Worm (Caenorhabditis elegans) whole organism, young adult: ENCODE data around the gene sft-1.

Experiments used
- B0261.1 ChIP-seq: sonication (generic microtip); optimal IDR thresholded peaks from 2 replicates; lab custom pipeline; 2016; ENCODE audit warnings: mild to moderate bottlenecking, missing genetic modification characterization, moderate library complexity, missing compliant biosample characterization
- ceh-58 ChIP-seq: fragments of 200-800 bp; sonication (Bioruptor generic); IDR thresholded peaks from 2 replicates; pipeline ENCODE4 v1.3.6; 2022; ENCODE audit warnings: missing genetic modification characterization, missing compliant biosample characterization
- efl-1 ChIP-seq: fragments of 150-350 bp; optimal IDR thresholded peaks from 2 replicates; lab custom pipeline; 2014; ENCODE audit warnings: missing biosample characterization, missing genetic modification reagents, missing genetic modification characterization
- lin-54 ChIP-seq: fragments of 200-800 bp; sonication (Bioruptor generic); optimal IDR thresholded peaks from 2 replicates; lab custom pipeline; 2018; ENCODE audit warnings: mild to moderate bottlenecking, missing genetic modification characterization, missing compliant biosample characterization
- lsy-27 ChIP-seq: sonication (generic microtip); optimal IDR thresholded peaks from 2 replicates; lab custom pipeline; 2017; ENCODE audit warnings: missing genetic modification characterization, mild to moderate bottlenecking, missing compliant biosample characterization, antibody characterized with exemption, missing genotype, borderline replicate concordance; ENCODE audit not compliant: insufficient read depth
- madf-3 ChIP-seq: fragments of 200-800 bp; sonication (Bioruptor generic); IDR thresholded peaks from 2 replicates; pipeline ENCODE4 v1.3.6; 2022; ENCODE audit warnings: missing genetic modification reagents, missing genetic modification characterization, missing compliant biosample characterization
- nfyb-1 ChIP-seq: fragments of 200-800 bp; sonication (Bioruptor generic); IDR thresholded peaks from 2 replicates; pipeline ENCODE4 v1.3.6; 2022; ENCODE audit warnings: missing genetic modification reagents, missing genetic modification characterization, missing compliant biosample characterization
- snpc-1.3 ChIP-seq: sonication (generic microtip); optimal IDR thresholded peaks from 2 replicates; lab custom pipeline; 2017; ENCODE audit warnings: missing genetic modification characterization, mild to moderate bottlenecking, missing compliant biosample characterization, antibody characterized with exemption, moderate library complexity, missing genotype, missing genetic modification reagents; ENCODE audit not compliant: insufficient read depth
- unc-62 ChIP-seq: fragments of 150-350 bp; optimal IDR thresholded peaks from 2 replicates; lab custom pipeline; 2014; ENCODE audit warnings: missing biosample characterization, missing genetic modification reagents, missing genetic modification characterization
- ztf-28 ChIP-seq: fragments of 200-800 bp; sonication (Bioruptor generic); IDR thresholded peaks from 2 replicates; pipeline ENCODE4 v1.3.6; 2022; ENCODE audit warnings: missing genetic modification reagents, missing genetic modification characterization, missing compliant biosample characterization

DNA sequence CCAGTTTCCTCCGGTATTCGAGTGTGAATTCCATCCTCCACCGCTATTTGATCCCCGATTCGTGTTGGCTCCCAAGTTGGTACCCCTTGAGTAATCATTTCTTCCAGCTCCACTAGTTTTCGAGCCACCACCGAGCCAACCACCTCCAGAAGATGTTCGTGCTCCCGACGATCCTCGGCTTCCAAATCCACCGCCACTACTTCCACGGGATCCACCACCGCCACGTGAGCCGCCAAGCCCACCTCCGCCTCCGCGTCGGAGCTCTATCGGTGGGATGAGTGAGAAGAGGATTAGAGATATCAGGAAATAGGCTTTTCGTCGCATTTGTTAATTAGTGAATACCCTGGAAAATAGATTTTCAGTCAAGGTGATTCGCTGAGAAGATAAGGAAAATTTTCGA, 22.5 kb upstream of the sft-1 start, which contains the start of gene H06I04.6:
- TF ChIP-seq efl-1 (GFP tag; lab: Kevin White, UChicago) (no peak), madf-3 (no peak), lsy-27 (tag; lab: Kevin White, UChicago) (no peak), lin-54 (GFP tag; lab: Kevin White, UChicago) (no peak), ceh-58 (GFP tag; lab: Robert Waterston, UW) (no peak), ztf-28 (GFP tag; lab: Robert Waterston, UW) (no peak), snpc-1.3 (tag; lab: Kevin White, UChicago) (no peak), B0261.1 (tag; lab: Kevin White, UChicago) (no peak), nfyb-1 (no peak), unc-62 (no peak)
